Fruit fly (Drosophila melanogaster): ENCODE results near the gene fwd.

Gene fwd

DNA sequence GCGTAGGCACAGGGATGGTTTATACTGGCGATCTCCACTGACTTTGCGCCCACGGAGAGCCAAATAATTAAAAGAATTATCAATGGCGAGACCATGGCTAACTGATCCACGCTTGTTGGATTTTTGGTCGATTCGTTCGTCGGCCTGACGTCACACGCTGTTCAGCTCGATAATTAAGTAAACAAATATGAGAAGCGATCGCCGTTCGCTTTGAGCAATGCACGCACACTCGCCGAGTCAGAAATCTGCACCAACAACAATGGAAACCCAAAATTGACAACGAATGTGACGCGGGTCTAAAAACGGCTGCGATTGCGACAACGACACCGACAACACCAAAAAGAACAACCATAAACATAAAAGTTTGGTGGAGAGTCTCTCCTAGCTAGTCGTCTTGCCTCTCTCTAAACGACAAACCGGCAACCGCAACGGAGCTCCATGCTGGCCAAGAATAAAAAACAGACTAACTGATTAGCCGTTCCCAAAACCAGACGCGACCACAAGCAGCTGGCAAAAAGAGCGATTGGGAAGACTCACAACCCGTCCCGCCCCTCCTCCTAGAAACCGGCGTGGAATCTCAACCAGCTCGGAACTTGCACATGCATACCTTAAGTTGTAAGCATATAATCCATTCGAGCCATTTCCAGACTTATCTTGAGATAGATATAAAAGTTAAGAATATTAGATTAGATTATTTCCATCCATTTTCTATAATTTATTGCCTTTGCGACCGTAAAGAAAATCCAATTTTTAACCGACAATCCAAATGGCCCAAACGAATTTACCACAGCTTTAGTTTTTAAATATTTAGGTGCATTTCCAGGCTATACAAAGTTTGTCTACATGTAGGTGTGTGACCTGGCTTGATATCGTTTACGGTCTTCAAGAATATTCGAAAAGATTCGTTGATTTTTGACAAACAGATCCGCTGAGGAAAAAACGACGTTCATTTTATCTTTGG is 12.4 kb upstream of the fwd start, which contains the start of gene mthl9:
Gene mthl9, minus strand, starts transcription at position 468 of the 961 bp plus-strand sequence.
- TF ChIP-seq CG14711 (tag; optimal IDR thresholded peaks at IDR 0.05), result no peak
- peak; percentile 17 for TF ChIP-seq Mnt (GFP tag; optimal IDR thresholded peaks at IDR 0.05)
- peak; percentile 66 for TF ChIP-seq tj (GFP tag; optimal IDR thresholded peaks at IDR 0.05)

DNA sequence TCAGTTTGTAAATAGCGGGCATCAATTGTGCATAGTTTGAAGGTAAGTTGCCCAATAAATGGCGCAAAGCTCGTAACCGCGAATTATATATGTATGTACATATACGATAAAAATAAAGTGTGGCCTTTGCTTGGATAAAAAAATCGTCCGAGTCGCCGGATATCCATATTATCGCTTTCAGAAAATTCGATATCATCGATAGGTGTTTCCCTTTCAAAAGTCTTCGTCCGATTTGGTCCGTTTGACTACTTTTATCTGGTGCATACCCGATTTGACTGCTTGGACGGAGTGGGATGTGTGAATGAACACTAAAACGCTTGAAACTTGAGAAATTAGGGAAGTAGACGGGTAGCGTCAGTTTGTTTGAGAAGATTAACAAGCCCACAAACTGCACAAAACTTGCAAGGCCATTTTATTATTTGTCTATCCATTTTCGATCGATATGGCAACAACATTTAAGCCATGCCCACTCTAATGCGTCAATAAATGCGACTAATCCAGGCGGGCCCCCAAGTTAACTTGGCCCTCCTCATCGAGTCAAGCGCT is 9.5 kb upstream of the fwd start:
- TF ChIP-seq pad (GFP tag; optimal IDR thresholded peaks at IDR 0.05), result no peak
- TF ChIP-seq CG14711 (tag; optimal IDR thresholded peaks at IDR 0.05), result no peak
- TF ChIP-seq cnc (optimal IDR thresholded peaks at IDR 0.05), result no peak
- no peak for TF ChIP-seq Clk (GFP tag; optimal IDR thresholded peaks at IDR 0.05)
- no peak for TF ChIP-seq cic (GFP tag; optimal IDR thresholded peaks at IDR 0.05)
- no peak for TF ChIP-seq CG33017 (tag; optimal IDR thresholded peaks at IDR 0.05)
- TF ChIP-seq bab1 (GFP tag; optimal IDR thresholded peaks at IDR 0.05), result no peak
- no peak for TF ChIP-seq Hr96 (GFP tag; optimal IDR thresholded peaks at IDR 0.05)
- TF ChIP-seq kay (GFP tag; ENCODE audit: borderline replicate concordance), result no peak
- TF ChIP-seq Crg-1 (GFP tag; optimal IDR thresholded peaks at IDR 0.05), result no peak
- TF ChIP-seq tj (GFP tag; optimal IDR thresholded peaks at IDR 0.05), result no peak
- no peak for TF ChIP-seq CG1620 (GFP tag; optimal IDR thresholded peaks at IDR 0.05)
- no peak for TF ChIP-seq CG7045 (GFP tag; optimal IDR thresholded peaks at IDR 0.05)
- no peak for TF ChIP-seq CG7101 (tag; optimal IDR thresholded peaks at IDR 0.05)
- TF ChIP-seq ovo (GFP tag; optimal IDR thresholded peaks at IDR 0.05), result no peak
- TF ChIP-seq Mnt (GFP tag; optimal IDR thresholded peaks at IDR 0.05), result no peak
- TF ChIP-seq toe (GFP tag; optimal IDR thresholded peaks at IDR 0.05), result no peak
- TF ChIP-seq CG5204 (GFP tag; optimal IDR thresholded peaks at IDR 0.05), result no peak

DNA sequence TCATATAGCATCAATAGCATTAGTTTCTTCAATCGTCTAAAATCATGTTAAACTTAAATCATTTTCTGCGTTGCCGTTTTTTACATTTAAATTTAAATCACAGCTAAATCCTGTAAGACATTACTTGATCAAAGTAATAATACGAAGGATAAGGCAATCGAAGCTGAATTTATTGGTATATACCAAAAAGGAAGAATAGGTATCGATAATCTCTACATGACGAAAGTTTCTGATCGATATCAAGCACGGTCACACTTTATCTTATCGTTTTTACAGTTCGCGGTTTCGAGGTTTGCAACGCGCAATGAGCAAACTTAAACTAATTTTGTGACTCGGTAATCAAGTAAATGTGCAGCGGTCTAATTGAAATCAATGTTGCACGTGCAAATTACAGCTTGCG is 8.1 kb upstream of the fwd start, which contains the start of the genes Atac3 and Ptpmeg:
Gene Atac3, minus strand, starts transcription at position 160 of the 400 bp plus-strand sequence.
Gene Ptpmeg, plus strand, starts transcription at position 265 of the 400 bp plus-strand sequence.
- TF ChIP-seq pad (GFP tag; optimal IDR thresholded peaks at IDR 0.05) (peak; percentile 7), Mnt (GFP tag; optimal IDR thresholded peaks at IDR 0.05) (no peak), CG7101 (tag; optimal IDR thresholded peaks at IDR 0.05) (peak; percentile 24), cnc (optimal IDR thresholded peaks at IDR 0.05) (no peak), CG33017 (tag; optimal IDR thresholded peaks at IDR 0.05) (no peak), bab1 (GFP tag; optimal IDR thresholded peaks at IDR 0.05) (peak; percentile 1)

- TF ChIP-seq bab1 (GFP tag; optimal IDR thresholded peaks at IDR 0.05), result peak; percentile 23
- peak; percentile 17 for TF ChIP-seq CG1620 (GFP tag; optimal IDR thresholded peaks at IDR 0.05)
- TF ChIP-seq Mnt (GFP tag; optimal IDR thresholded peaks at IDR 0.05), result peak; percentile 98
- TF ChIP-seq CG7101 (tag; optimal IDR thresholded peaks at IDR 0.05), result peak; percentile 9
- TF ChIP-seq CG14711 (tag; optimal IDR thresholded peaks at IDR 0.05), result peak; percentile 12
- peak; percentile 13 for TF ChIP-seq pad (GFP tag; optimal IDR thresholded peaks at IDR 0.05)
- no peak for TF ChIP-seq toe (GFP tag; optimal IDR thresholded peaks at IDR 0.05)
- TF ChIP-seq cnc (optimal IDR thresholded peaks at IDR 0.05), result no peak
These were observed 4.8 kb upstream of the fwd start, which contains the start of gene CG32344 for dm6 chr3L:324486-324885. TSS of gene CG32344 (minus strand) at chr3L:324720.

DNA sequence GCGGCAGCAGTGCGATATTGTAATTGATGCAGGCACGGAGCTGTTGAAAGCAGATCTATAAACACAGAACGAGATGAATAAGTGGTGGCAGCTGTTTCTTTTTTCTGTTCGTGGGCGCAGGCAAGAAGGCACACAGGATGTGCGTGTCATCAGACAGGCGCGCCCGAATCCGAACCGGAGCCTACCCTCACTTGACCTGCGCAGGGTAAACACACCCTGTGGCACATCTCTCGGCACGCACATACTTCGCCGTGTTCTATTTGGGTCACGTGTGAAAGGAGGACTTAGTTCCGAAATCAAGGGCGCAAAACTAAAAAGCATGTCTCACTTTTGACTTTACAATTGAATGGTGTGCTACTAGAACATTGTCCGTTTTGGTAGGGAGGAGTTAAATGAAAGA is 1.8 kb upstream of the fwd start:
- TF ChIP-seq ovo (GFP tag; optimal IDR thresholded peaks at IDR 0.05), result no peak
- TF ChIP-seq CG1620 (GFP tag; optimal IDR thresholded peaks at IDR 0.05), result no peak
- TF ChIP-seq Mnt (GFP tag; optimal IDR thresholded peaks at IDR 0.05), result no peak
- no peak for TF ChIP-seq Clk (GFP tag; optimal IDR thresholded peaks at IDR 0.05)
- no peak for TF ChIP-seq kay (GFP tag; ENCODE audit: borderline replicate concordance)
- no peak for TF ChIP-seq CG7045 (GFP tag; optimal IDR thresholded peaks at IDR 0.05)
- TF ChIP-seq CG11617 (GFP tag; optimal IDR thresholded peaks at IDR 0.05), result no peak
- TF ChIP-seq CG7101 (tag; optimal IDR thresholded peaks at IDR 0.05), result no peak
- no peak for TF ChIP-seq bab1 (GFP tag; optimal IDR thresholded peaks at IDR 0.05)
- TF ChIP-seq pad (GFP tag; optimal IDR thresholded peaks at IDR 0.05), result no peak
- TF ChIP-seq CG5204 (GFP tag; optimal IDR thresholded peaks at IDR 0.05), result no peak
- TF ChIP-seq CG14711 (tag; optimal IDR thresholded peaks at IDR 0.05), result no peak

DNA sequence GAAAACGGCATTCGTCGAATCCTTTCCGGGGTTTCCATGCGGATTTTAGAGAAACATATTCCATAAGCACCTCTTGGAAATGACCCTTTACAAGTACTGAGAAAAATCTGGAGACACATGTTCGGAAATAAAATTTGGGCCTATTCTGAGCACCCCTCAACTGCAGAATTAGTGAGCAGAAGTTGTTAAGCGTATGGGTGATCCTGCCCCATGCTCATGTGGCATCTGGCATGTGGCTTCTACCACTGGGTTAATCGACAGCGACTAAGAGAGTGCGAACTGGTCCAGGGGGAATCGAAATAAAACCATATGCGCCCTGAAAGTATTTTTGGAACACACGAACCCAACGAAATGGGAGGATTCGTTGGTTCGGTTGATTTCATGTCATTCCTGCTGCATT is 1.1 kb upstream of the fwd start:
- TF ChIP-seq CG7101 (tag; optimal IDR thresholded peaks at IDR 0.05), result no peak
- TF ChIP-seq Crg-1 (GFP tag; optimal IDR thresholded peaks at IDR 0.05), result no peak
- TF ChIP-seq toe (GFP tag; optimal IDR thresholded peaks at IDR 0.05), result no peak
- TF ChIP-seq tj (GFP tag; optimal IDR thresholded peaks at IDR 0.05), result no peak
- no peak for TF ChIP-seq CG14711 (tag; optimal IDR thresholded peaks at IDR 0.05)
- TF ChIP-seq kay (GFP tag; ENCODE audit: borderline replicate concordance), result no peak
- no peak for TF ChIP-seq Hr96 (GFP tag; optimal IDR thresholded peaks at IDR 0.05)
- no peak for TF ChIP-seq cic (GFP tag; optimal IDR thresholded peaks at IDR 0.05)
- no peak for TF ChIP-seq ovo (GFP tag; optimal IDR thresholded peaks at IDR 0.05)
- TF ChIP-seq Clk (GFP tag; optimal IDR thresholded peaks at IDR 0.05), result no peak
- TF ChIP-seq bab1 (GFP tag; optimal IDR thresholded peaks at IDR 0.05), result no peak
- no peak for TF ChIP-seq CG33017 (tag; optimal IDR thresholded peaks at IDR 0.05)
- no peak for TF ChIP-seq CG5204 (GFP tag; optimal IDR thresholded peaks at IDR 0.05)
- no peak for TF ChIP-seq CG1620 (GFP tag; optimal IDR thresholded peaks at IDR 0.05)
- no peak for TF ChIP-seq Mnt (GFP tag; optimal IDR thresholded peaks at IDR 0.05)
- no peak for TF ChIP-seq CG12768 (GFP tag; optimal IDR thresholded peaks at IDR 0.05)
- TF ChIP-seq CG11617 (GFP tag; optimal IDR thresholded peaks at IDR 0.05), result no peak
- TF ChIP-seq cnc (optimal IDR thresholded peaks at IDR 0.05), result no peak
- no peak for TF ChIP-seq pad (GFP tag; optimal IDR thresholded peaks at IDR 0.05)

Data from whole organism, adult.